Fruit fly (Drosophila melanogaster) whole organism, prepupa: ENCODE measurements around the gene flr.

ENCODE experiments used
- Blimp-1 ChIP-seq: fragments of 200-800 bp; sonication (Bioruptor generic); optimal IDR thresholded peaks from 3 replicates; lab custom pipeline; 2017; ENCODE audit warnings: missing biosample characterization, missing genetic modification characterization, mild to moderate bottlenecking, moderate library complexity, missing genetic modification reagents
- CG10669 ChIP-seq: fragments of 200-800 bp; sonication (Bioruptor generic); optimal IDR thresholded peaks from 3 replicates; lab custom pipeline; 2018; ENCODE audit warnings: missing biosample characterization, mild to moderate bottlenecking, missing genetic modification characterization, moderate library complexity
- CG11294 ChIP-seq: fragments of 200-800 bp; sonication (Bioruptor generic); IDR thresholded peaks from 2 replicates; pipeline ENCODE4 v1.3.6; 2022; ENCODE audit warnings: missing biosample characterization, missing genetic modification characterization
- CG11902 ChIP-seq: fragments of 200-800 bp; sonication (Bioruptor generic); optimal IDR thresholded peaks from 3 replicates; lab custom pipeline; 2016; ENCODE audit warnings: missing biosample characterization, missing genetic modification characterization
- CG1621 ChIP-seq: fragments of 200-800 bp; sonication (Bioruptor generic); optimal IDR thresholded peaks from 3 replicates; lab custom pipeline; 2018; ENCODE audit warnings: missing biosample characterization, mild to moderate bottlenecking, missing genetic modification characterization
- CG16779 ChIP-seq: fragments of 200-800 bp; sonication (Bioruptor generic); optimal IDR thresholded peaks from 3 replicates; lab custom pipeline; 2017; ENCODE audit warnings: missing biosample characterization, mild to moderate bottlenecking, missing genetic modification characterization
- CG3032 ChIP-seq: fragments of 200-800 bp; optimal IDR thresholded peaks from 2 replicates; lab custom pipeline; 2019; ENCODE audit warnings: missing biosample characterization, mild to moderate bottlenecking, missing genetic modification characterization, moderate library complexity
- CG31627 ChIP-seq: fragments of 200-800 bp; sonication (Bioruptor generic); optimal IDR thresholded peaks from 3 replicates; lab custom pipeline; 2016; ENCODE audit warnings: missing biosample characterization, missing genetic modification characterization
- CG32006 ChIP-seq: fragments of 200-800 bp; sonication (Bioruptor generic); optimal IDR thresholded peaks from 3 replicates; lab custom pipeline; 2017; ENCODE audit warnings: missing biosample characterization, mild to moderate bottlenecking, missing genetic modification characterization
- CG34406 ChIP-seq: fragments of 200-800 bp; sonication (Bioruptor generic); optimal IDR thresholded peaks from 3 replicates; lab custom pipeline; 2016; ENCODE audit warnings: missing biosample characterization, missing genetic modification characterization
- CG6276 ChIP-seq: fragments of 200-800 bp; sonication (Bioruptor generic); optimal IDR thresholded peaks from 2 replicates; lab custom pipeline; 2017; ENCODE audit warnings: missing biosample characterization, mild to moderate bottlenecking, missing genetic modification characterization
- CG6792 ChIP-seq: fragments of 200-800 bp; sonication (Bioruptor generic); optimal IDR thresholded peaks from 3 replicates; lab custom pipeline; 2016; ENCODE audit warnings: missing biosample characterization, missing genetic modification characterization
- CG6808 ChIP-seq: fragments of 200-800 bp; sonication (Bioruptor generic); optimal IDR thresholded peaks from 3 replicates; lab custom pipeline; 2017; ENCODE audit warnings: missing biosample characterization, missing genetic modification characterization, mild to moderate bottlenecking, moderate library complexity, missing genetic modification reagents
- CG6854 ChIP-seq: fragments of 200-800 bp; sonication (Bioruptor generic); optimal IDR thresholded peaks from 2 replicates; lab custom pipeline; 2017; ENCODE audit warnings: missing biosample characterization, mild to moderate bottlenecking, missing genetic modification characterization
- CG8119 ChIP-seq: fragments of 200-800 bp; sonication (Bioruptor generic); IDR thresholded peaks from 3 replicates; pipeline ENCODE4 v1.3.6; 2022; ENCODE audit warnings: missing biosample characterization, missing genetic modification characterization
- CG8319 ChIP-seq: fragments of 200-800 bp; sonication (Bioruptor generic); optimal IDR thresholded peaks from 3 replicates; lab custom pipeline; 2016; ENCODE audit warnings: missing biosample characterization, missing genetic modification characterization
- CG8632 ChIP-seq: fragments of 200-800 bp; sonication (Bioruptor generic); optimal IDR thresholded peaks from 3 replicates; lab custom pipeline; 2016; ENCODE audit warnings: missing biosample characterization, missing genetic modification characterization
- Eip78C ChIP-seq: fragments of 200-800 bp; sonication (Bioruptor generic); peaks from one replicate; lab custom pipeline; 2016; ENCODE audit warnings: missing biosample characterization, missing genetic modification characterization
- Ets21C ChIP-seq: fragments of 200-800 bp; sonication (Bioruptor generic); optimal IDR thresholded peaks from 3 replicates; lab custom pipeline; 2016; ENCODE audit warnings: missing biosample characterization, missing genetic modification characterization
- Gug ChIP-seq: fragments of 200-800 bp; sonication (Bioruptor generic); IDR thresholded peaks from 2 replicates; pipeline ENCODE4 v1.3.6; 2022; ENCODE audit warnings: missing biosample characterization, missing genetic modification characterization
- Hr38 ChIP-seq: sonication (Bioruptor generic); optimal IDR thresholded peaks from 2 replicates; lab custom pipeline; 2016; ENCODE audit warnings: missing biosample characterization, missing genetic modification characterization
- Hr39 ChIP-seq: fragments of 200-800 bp; sonication (Bioruptor generic); optimal IDR thresholded peaks from 2 replicates; lab custom pipeline; 2016; ENCODE audit warnings: missing biosample characterization, missing genetic modification characterization
- Hr4 ChIP-seq: fragments of 200-800 bp; sonication (Bioruptor generic); optimal IDR thresholded peaks from 3 replicates; lab custom pipeline; 2016; ENCODE audit warnings: missing biosample characterization, missing genetic modification characterization
- Lpt ChIP-seq: fragments of 200-800 bp; sonication (Bioruptor generic); optimal IDR thresholded peaks from 3 replicates; lab custom pipeline; 2016; ENCODE audit warnings: missing biosample characterization, missing genetic modification characterization
- OdsH ChIP-seq: fragments of 200-800 bp; sonication (Bioruptor generic); optimal IDR thresholded peaks from 3 replicates; lab custom pipeline; 2016; ENCODE audit warnings: missing biosample characterization, missing genetic modification characterization
- Smox ChIP-seq: fragments of 200-800 bp; sonication (Bioruptor generic); optimal IDR thresholded peaks from 3 replicates; lab custom pipeline; 2016; ENCODE audit warnings: missing biosample characterization, missing genetic modification characterization
- Sox14 ChIP-seq: fragments of 200-800 bp; sonication (Bioruptor generic); optimal IDR thresholded peaks from 3 replicates; lab custom pipeline; 2016; ENCODE audit warnings: missing biosample characterization, missing genetic modification characterization
- achi ChIP-seq: fragments of 200-800 bp; sonication (Bioruptor generic); optimal IDR thresholded peaks from 3 replicates; lab custom pipeline; 2016; ENCODE audit warnings: missing biosample characterization, missing genetic modification characterization
- acj6 ChIP-seq: fragments of 200-800 bp; sonication (Bioruptor generic); optimal IDR thresholded peaks from 3 replicates; lab custom pipeline; 2016; ENCODE audit warnings: missing biosample characterization, missing genetic modification characterization
- cyc ChIP-seq: fragments of 200-800 bp; sonication (Bioruptor generic); optimal IDR thresholded peaks from 3 replicates; lab custom pipeline; 2016; ENCODE audit warnings: missing biosample characterization, missing genetic modification characterization
- dac ChIP-seq: fragments of 200-800 bp; sonication (Bioruptor generic); optimal IDR thresholded peaks from 2 replicates; lab custom pipeline; 2017; ENCODE audit warnings: missing biosample characterization, mild to moderate bottlenecking, missing genetic modification characterization
- eg ChIP-seq: fragments of 200-800 bp; sonication (Bioruptor generic); IDR thresholded peaks from 3 replicates; pipeline ENCODE4 v1.3.6; 2022; ENCODE audit warnings: missing biosample characterization, missing genetic modification characterization
- fd85E ChIP-seq: fragments of 200-800 bp; sonication (Bioruptor generic); optimal IDR thresholded peaks from 3 replicates; lab custom pipeline; 2016; ENCODE audit warnings: missing biosample characterization, missing genetic modification characterization
- fkh ChIP-seq: fragments of 200-800 bp; sonication (Bioruptor generic); optimal IDR thresholded peaks from 3 replicates; lab custom pipeline; 2017; ENCODE audit warnings: missing biosample characterization, mild to moderate bottlenecking, missing genetic modification characterization, moderate library complexity
- lz ChIP-seq: fragments of 200-800 bp; sonication (Bioruptor generic); optimal IDR thresholded peaks from 3 replicates; lab custom pipeline; 2016; ENCODE audit warnings: missing biosample characterization, missing genetic modification characterization
- pdm3 ChIP-seq: fragments of 200-800 bp; sonication (Bioruptor generic); optimal IDR thresholded peaks from 3 replicates; lab custom pipeline; 2016; ENCODE audit warnings: missing biosample characterization, missing genetic modification characterization
- salr ChIP-seq, 2 experiments: fragments of 200-800 bp; sonication (Bioruptor generic); optimal IDR thresholded peaks; 3 replicates each; lab custom pipeline; 2016 to 2018; ENCODE audit warnings: missing biosample characterization in 2 of 2, missing genetic modification characterization in 2 of 2, mild to moderate bottlenecking in 1 of 2
- spab ChIP-seq: fragments of 200-800 bp; sonication (Bioruptor generic); optimal IDR thresholded peaks from 2 replicates; lab custom pipeline; 2017; ENCODE audit warnings: missing biosample characterization, mild to moderate bottlenecking, missing genetic modification characterization, missing genetic modification reagents
- svp ChIP-seq: fragments of 200-800 bp; sonication (Bioruptor generic); peaks from one replicate; lab custom pipeline; 2016; ENCODE audit warnings: missing biosample characterization, missing genetic modification characterization
- topi ChIP-seq: fragments of 200-800 bp; sonication (Bioruptor generic); optimal IDR thresholded peaks from 3 replicates; lab custom pipeline; 2016; ENCODE audit warnings: missing biosample characterization, missing genetic modification characterization

The flr gene

dm6 chr3L:13387608-13388007 is 25.0 kb upstream of the flr start, which contains the start of gene CG10171:
TSS of gene CG10171 (minus strand) at chr3L:13387907.
- TF ChIP-seq CG8119, result no peak
- TF ChIP-seq CG1621 (tag; lab: Kevin White, UChicago), result peak; percentile 24
- TF ChIP-seq CG32006 (GFP tag; lab: Kevin White, UChicago), result no peak
- TF ChIP-seq lz (GFP tag; lab: Kevin White, UChicago), result no peak
- TF ChIP-seq OdsH (GFP tag; lab: Kevin White, UChicago), result no peak
- no peak for TF ChIP-seq CG11294 (GFP tag; lab: Robert Waterston, UW)
- peak; percentile 95 for TF ChIP-seq fkh (GFP tag; lab: Kevin White, UChicago)
- TF ChIP-seq dac (GFP tag; lab: Kevin White, UChicago), result no peak
- TF ChIP-seq pdm3 (GFP tag; lab: Kevin White, UChicago), result no peak
- TF ChIP-seq svp (GFP tag; lab: Kevin White, UChicago), result peak; percentile 88
- no peak for TF ChIP-seq CG31627
- TF ChIP-seq CG6808, result peak; percentile 81
- TF ChIP-seq salr (GFP tag; optimal IDR thresholded peaks at IDR 0.05; lab: Kevin White, UChicago), result no peak
- no peak for TF ChIP-seq CG6276 (GFP tag; lab: Kevin White, UChicago)

DNA sequence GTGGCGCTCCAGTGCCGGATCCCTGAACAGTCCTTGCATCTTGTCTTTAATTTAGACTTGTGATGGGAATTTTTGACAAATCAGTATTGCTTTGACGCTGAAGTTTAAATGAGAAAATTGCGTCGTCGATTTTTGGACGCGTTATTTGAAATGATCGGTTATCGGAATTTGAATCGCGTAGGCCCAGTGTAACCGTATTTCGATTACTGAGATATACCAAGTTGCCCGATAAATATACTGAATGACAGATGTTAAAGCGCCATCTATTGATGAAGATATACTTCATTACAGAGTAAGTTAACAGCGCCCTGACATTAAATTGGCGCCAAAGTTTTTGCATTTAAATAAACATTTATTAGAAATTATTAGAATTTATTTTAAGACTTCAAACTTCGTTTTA is 22.8 kb upstream of the flr start, which contains the start of gene Poc1:
Gene Poc1, minus strand, starts transcription at position 173 of the 400 bp plus-strand sequence.
- TF ChIP-seq Hr4 (GFP tag; lab: Kevin White, UChicago) (no peak), svp (GFP tag; lab: Kevin White, UChicago) (peak; percentile 22)

DNA sequence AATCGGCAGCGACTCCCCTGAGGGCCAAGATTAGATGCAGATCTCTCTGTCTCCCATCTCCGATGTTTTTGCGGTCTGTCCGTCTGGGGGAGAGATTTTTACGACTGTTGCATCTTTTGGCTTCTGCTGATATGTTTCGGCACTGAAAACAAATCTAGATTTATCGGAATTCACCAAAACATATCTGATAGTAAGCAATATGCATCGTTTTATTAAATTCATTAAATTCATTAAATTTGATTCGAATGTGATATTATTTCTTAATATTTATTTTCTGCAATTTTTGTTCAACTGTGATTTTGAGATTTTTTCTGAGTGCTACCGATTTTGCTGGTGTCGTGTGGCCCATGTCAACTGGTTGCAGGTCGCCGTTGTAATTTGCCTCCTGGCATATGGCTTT is 19.1 kb upstream of the flr start:
- peak; percentile 59 for TF ChIP-seq CG34406 (GFP tag; lab: Kevin White, UChicago)
- peak; percentile 46 for TF ChIP-seq CG6792
- TF ChIP-seq Smox (GFP tag; lab: Kevin White, UChicago), result peak; percentile 19
- TF ChIP-seq CG8319 (GFP tag; lab: Kevin White, UChicago), result peak; percentile 21
- peak; percentile 9 for TF ChIP-seq spab (GFP tag; lab: Kevin White, UChicago)
- no peak for TF ChIP-seq Hr38 (GFP tag; lab: Kevin White, UChicago)
- no peak for TF ChIP-seq Sox14 (GFP tag; lab: Kevin White, UChicago)
- TF ChIP-seq CG8632 (GFP tag; lab: Kevin White, UChicago), result peak; percentile 51
- TF ChIP-seq cyc (GFP tag; lab: Kevin White, UChicago), result peak; percentile 55
- peak; percentile 29 for TF ChIP-seq achi (GFP tag; lab: Kevin White, UChicago)
- peak; percentile 19 for TF ChIP-seq CG6854
- TF ChIP-seq svp (GFP tag; lab: Kevin White, UChicago), result peak; percentile 74
- peak; percentile 21 for TF ChIP-seq CG31627
- TF ChIP-seq Hr4 (GFP tag; lab: Kevin White, UChicago), result no peak
- TF ChIP-seq topi (GFP tag; lab: Kevin White, UChicago), result peak; percentile 58
- peak; percentile 88 for TF ChIP-seq Eip78C
- TF ChIP-seq fd85E, result no peak
- no peak for TF ChIP-seq CG10669 (GFP tag; lab: Kevin White, UChicago)
- no peak for TF ChIP-seq Hr39 (GFP tag; lab: Kevin White, UChicago)
- TF ChIP-seq Ets21C (GFP tag; lab: Kevin White, UChicago), result no peak
- TF ChIP-seq CG8119, result no peak
- TF ChIP-seq CG3032 (tag; lab: Kevin White, UChicago), result no peak
- TF ChIP-seq salr (GFP tag; optimal IDR thresholded peaks at IDR 0.05; lab: Kevin White, UChicago), result no peak
- TF ChIP-seq eg (GFP tag; lab: Robert Waterston, UW), result no peak
- TF ChIP-seq Gug (GFP tag; lab: Robert Waterston, UW), result no peak
- TF ChIP-seq CG16779 (tag; lab: Kevin White, UChicago), result no peak
- peak; percentile 37 for TF ChIP-seq CG11902 (GFP tag; lab: Kevin White, UChicago)
- TF ChIP-seq CG6808, result peak; percentile 28
- peak; percentile 42 for TF ChIP-seq lz (GFP tag; lab: Kevin White, UChicago)
- TF ChIP-seq acj6 (GFP tag; lab: Kevin White, UChicago), result peak; percentile 30
- TF ChIP-seq Blimp-1, result peak; percentile 11
- no peak for TF ChIP-seq Lpt
